Worm (Caenorhabditis elegans) whole organism, L2 larva: ENCODE measurements around the gene vgln-1.

Experiments used
- ama-1 ChIP-seq: fragments of 150-350 bp; optimal IDR thresholded peaks from 2 replicates; lab custom pipeline; 2018; ENCODE audit warnings: inconsistent platforms
- mdl-1 ChIP-seq, 2 experiments: fragments of 150-350 bp in 1 of 2; sonication (generic microtip) in 1 of 2; optimal IDR thresholded peaks; 2 replicates each; lab custom pipeline; 2017; ENCODE audit warnings: missing biosample characterization in 2 of 2, missing genetic modification characterization in 2 of 2
- nhr-12 ChIP-seq: fragments of 150-350 bp; optimal IDR thresholded peaks from 2 replicates; lab custom pipeline; 2014; ENCODE audit warnings: missing biosample characterization, missing genetic modification characterization
- skn-1 ChIP-seq: sonication (generic microtip); optimal IDR thresholded peaks from 2 replicates; lab custom pipeline; 2017; ENCODE audit warnings: missing biosample characterization, missing genetic modification characterization
- ztf-11 ChIP-seq: sonication (generic microtip); optimal IDR thresholded peaks from 2 replicates; lab custom pipeline; 2017; ENCODE audit warnings: missing biosample characterization, missing genetic modification characterization

- TF ChIP-seq mdl-1 (tag; optimal IDR thresholded peaks at IDR 0.05; lab: Kevin White, UChicago): no peak
- no peak for TF ChIP-seq ama-1 (lab: Kevin White, UChicago)
- TF ChIP-seq skn-1: no peak
- TF ChIP-seq ztf-11 (tag; lab: Kevin White, UChicago): no peak
- no peak for TF ChIP-seq nhr-12
Measured at ce11 chrII:9916177-9916576, 25.3 kb upstream of the vgln-1 start, which contains the start of gene F26C11.4.
